Fruit fly (Drosophila melanogaster): ENCODE data around the gene CG32536.

The CG32536 gene

DNA sequence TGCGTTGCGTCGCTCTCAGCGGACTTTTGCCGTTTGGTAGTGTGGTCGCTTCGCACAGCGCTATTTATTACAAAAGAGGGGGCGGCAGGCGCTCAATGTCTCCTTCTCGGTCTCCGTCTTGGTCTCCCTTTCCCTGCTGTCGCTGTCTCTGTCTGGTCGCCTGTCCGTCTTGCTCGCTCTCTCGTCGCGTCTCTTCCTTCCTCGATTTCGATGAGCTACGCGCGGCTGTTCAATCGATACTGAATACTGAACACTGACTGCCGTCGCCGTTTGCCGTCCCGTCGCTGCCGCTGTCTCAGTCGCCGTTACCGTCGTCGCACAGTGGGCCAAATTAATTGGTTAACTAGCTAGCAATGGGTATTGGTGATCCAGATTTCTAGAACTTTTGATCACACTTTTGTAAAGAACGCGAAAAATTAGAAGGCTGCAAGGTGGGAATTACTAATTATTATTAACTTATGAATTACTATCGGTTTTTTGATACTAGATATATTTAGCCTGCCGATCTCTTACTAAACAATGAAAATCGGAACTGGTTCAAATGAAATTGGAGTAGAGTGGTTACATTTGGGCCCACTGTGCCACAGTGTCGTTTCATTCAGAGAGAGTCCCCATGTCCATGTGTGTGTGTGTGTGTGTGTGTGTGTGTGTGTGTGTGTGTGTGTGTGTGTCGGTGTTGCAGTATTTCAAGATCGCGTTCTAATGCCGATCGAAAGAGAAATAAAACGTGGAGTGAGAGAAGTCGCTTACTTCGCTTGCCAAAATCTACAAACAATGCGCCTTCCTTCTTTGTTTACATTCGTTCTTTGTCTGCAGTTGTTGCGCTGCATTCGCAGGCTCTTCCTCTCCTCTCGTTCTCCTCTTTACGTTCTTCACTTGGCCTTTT, 21.4 kb upstream of the CG32536 start, which contains the start of gene CG8034 (continued):
- TF ChIP-seq lbe (GFP tag; optimal IDR thresholded peaks at IDR 0.05) (peak; percentile 94), gt (GFP tag; IDR thresholded peaks at IDR 0.05) (peak; percentile 90), abd-A (tag; optimal IDR thresholded peaks at IDR 0.05) (peak; percentile 85), sd (tag; optimal IDR thresholded peaks at IDR 0.05) (peak; percentile 89), CG12769 (tag; optimal IDR thresholded peaks at IDR 0.05) (peak; percentile 96), ftz-f1 (GFP tag; optimal IDR thresholded peaks at IDR 0.05) (peak; percentile 79), mld (GFP tag; IDR thresholded peaks at IDR 0.05; ENCODE audit: partially characterized antibody) (no peak), Dll (GFP tag; IDR thresholded peaks at IDR 0.05; ENCODE audit: partially characterized antibody) (0 out of 4 replicates have a peak, but pooled peaks have one; percentile 22), gce (GFP tag; IDR thresholded peaks at IDR 0.05) (peak; percentile 73; the same call in 1 of the 3 replicates), B-H2 (GFP tag; optimal IDR thresholded peaks at IDR 0.05) (peak; percentile 96), CG14860 (GFP tag; IDR thresholded peaks at IDR 0.05; ENCODE audit: partially characterized antibody) (no peak), CG11093 (GFP tag; IDR thresholded peaks at IDR 0.05) (peak; percentile 93), Sry-δ (GFP tag; optimal IDR thresholded peaks at IDR 0.05) (peak; percentile 57), CG8924 (tag; optimal IDR thresholded peaks at IDR 0.05) (peak; percentile 98), ci (GFP tag; IDR thresholded peaks at IDR 0.05) (peak; percentile 90), trem (tag; optimal IDR thresholded peaks at IDR 0.05) (peak; percentile 91), CG4282 (GFP tag; optimal IDR thresholded peaks at IDR 0.05) (peak; percentile 91), CG9437 (GFP tag; optimal IDR thresholded peaks at IDR 0.05) (peak; percentile 94), bbx (GFP tag; IDR thresholded peaks at IDR 0.05; ENCODE audit: partially characterized antibody) (0 out of 2 replicates have a peak, but pooled peaks have one; percentile 42), CG6854 (GFP tag; optimal IDR thresholded peaks at IDR 0.05) (peak; percentile 95), CG13775 (GFP tag; optimal IDR thresholded peaks at IDR 0.05) (peak; percentile 96), CG11398 (GFP tag; optimal IDR thresholded peaks at IDR 0.05) (peak; percentile 87), sim (GFP tag; IDR thresholded peaks at IDR 0.05) (peak; percentile 90), Dad (GFP tag; optimal IDR thresholded peaks at IDR 0.05) (peak; percentile 93), CG6683 (GFP tag; optimal IDR thresholded peaks at IDR 0.05) (peak; percentile 93), CG8359 (GFP tag; optimal IDR thresholded peaks at IDR 0.05; ENCODE audit: borderline replicate concordance) (peak; percentile 92), Dip2 (GFP tag; IDR thresholded peaks at IDR 0.05) (peak; percentile 75), cad (GFP tag; optimal IDR thresholded peaks at IDR 0.05) (no peak), CG12219 (GFP tag; optimal IDR thresholded peaks at IDR 0.05) (peak; percentile 96), CG12299 (tag; optimal IDR thresholded peaks at IDR 0.05) (peak; percentile 95), CG12104 (GFP tag; optimal IDR thresholded peaks at IDR 0.05) (peak; percentile 93), CG4424 (GFP tag; optimal IDR thresholded peaks at IDR 0.05) (peak; percentile 96), CG32532 (GFP tag; IDR thresholded peaks at IDR 0.05) (peak; percentile 95), vnd (GFP tag; IDR thresholded peaks at IDR 0.05; ENCODE audit: partially characterized antibody) (peak; percentile 60; the same call in 2 of the 3 replicates), CG1792 (GFP tag; optimal IDR thresholded peaks at IDR 0.05) (peak; percentile 83), CG11456 (GFP tag; IDR thresholded peaks at IDR 0.05) (peak; percentile 91), Xbp1 (GFP tag; optimal IDR thresholded peaks at IDR 0.05) (peak; percentile 97), Gsc (GFP tag; IDR thresholded peaks at IDR 0.05) (peak; percentile 85), Ssrp (tag; optimal IDR thresholded peaks at IDR 0.05) (peak; percentile 97), Myb (GFP tag; optimal IDR thresholded peaks at IDR 0.05) (peak; percentile 87), CG16813 (GFP tag; IDR thresholded peaks at IDR 0.05; ENCODE audit: partially characterized antibody) (peak; percentile 62), HLH3B (GFP tag; IDR thresholded peaks at IDR 0.05) (peak; percentile 94), CG1024 (GFP tag; IDR thresholded peaks at IDR 0.05) (0 out of 2 replicates have a peak, but pooled peaks have one; percentile 57), otp (GFP tag; IDR thresholded peaks at IDR 0.05) (peak; percentile 86), Lpt (GFP tag; optimal IDR thresholded peaks at IDR 0.05) (no peak), Ets65A (GFP tag) (peak; percentile 99), CG2889 (GFP tag; IDR thresholded peaks at IDR 0.05) (peak; percentile 90), cwo (GFP tag; optimal IDR thresholded peaks at IDR 0.05) (peak; percentile 96)

Data from whole organism, embryonic.